Fruit fly (Drosophila melanogaster) whole organism, embryonic: ENCODE results near the gene CG15773.
A peak's percentile ranks its signal among the peaks of the same experiment; 100 is the strongest.

Experiments
- Ada2b ChIP-seq: fragments of 200-800 bp; sonication (Bioruptor generic); IDR thresholded peaks from 2 replicates; pipeline ENCODE4 v1.3.6; 2022; ENCODE audit warnings: missing biosample characterization, missing genetic modification characterization
- Adf1 ChIP-seq: fragments of 200-800 bp; sonication (Bioruptor generic); IDR thresholded peaks from 2 replicates; pipeline ENCODE4 v1.3.6; 2022; ENCODE audit warnings: missing biosample characterization, missing genetic modification characterization
- Atf-2 ChIP-seq: fragments of 200-800 bp; sonication (Bioruptor generic); optimal IDR thresholded peaks from 2 replicates; lab custom pipeline; 2016; ENCODE audit warnings: missing biosample characterization, missing genetic modification characterization
- Atf6 ChIP-seq: fragments of 200-800 bp; sonication (Bioruptor generic); IDR thresholded peaks from 2 replicates; pipeline ENCODE4 v1.3.6; 2022; ENCODE audit warnings: missing biosample characterization, missing genetic modification characterization
- Bdp1 ChIP-seq: fragments of 200-800 bp; sonication (Bioruptor generic); optimal IDR thresholded peaks from 3 replicates; lab custom pipeline; 2016; ENCODE audit warnings: missing biosample characterization, missing genetic modification characterization
- CG13424 ChIP-seq: fragments of 200-800 bp; sonication (Bioruptor generic); optimal IDR thresholded peaks from 2 replicates; lab custom pipeline; 2019; ENCODE audit warnings: missing biosample characterization, mild to moderate bottlenecking, missing genetic modification characterization, moderate library complexity
- CG15269 ChIP-seq: fragments of 200-800 bp; sonication (Bioruptor generic); optimal IDR thresholded peaks from 2 replicates; lab custom pipeline; 2018; ENCODE audit warnings: missing biosample characterization, mild to moderate bottlenecking, missing genetic modification characterization, moderate library complexity
- CG17612 ChIP-seq: fragments of 200-800 bp; sonication (Bioruptor generic); IDR thresholded peaks from 2 replicates; pipeline ENCODE4 v1.3.6; 2022; ENCODE audit warnings: missing biosample characterization, missing genetic modification characterization
- CG2116 ChIP-seq: fragments of 200-800 bp; sonication (Bioruptor generic); optimal IDR thresholded peaks from 3 replicates; lab custom pipeline; 2018; ENCODE audit warnings: missing biosample characterization, mild to moderate bottlenecking, missing genetic modification characterization
- CG3065 ChIP-seq: fragments of 200-800 bp; sonication (Bioruptor generic); optimal IDR thresholded peaks from 2 replicates; lab custom pipeline; 2016; ENCODE audit warnings: missing biosample characterization, missing genetic modification characterization
- CG34422 ChIP-seq: fragments of 200-800 bp; sonication (Bioruptor generic); IDR thresholded peaks from 3 replicates; pipeline ENCODE4 v1.3.6; 2022; ENCODE audit warnings: missing biosample characterization, missing genetic modification characterization
- CG6683 ChIP-seq: fragments of 200-800 bp; sonication (Bioruptor generic); optimal IDR thresholded peaks from 2 replicates; lab custom pipeline; 2017; ENCODE audit warnings: missing biosample characterization, mild to moderate bottlenecking, missing genetic modification characterization, missing genetic modification reagents
- CG7556 ChIP-seq: fragments of 200-800 bp; sonication (Bioruptor generic); optimal IDR thresholded peaks from 2 replicates; lab custom pipeline; 2017; ENCODE audit warnings: missing biosample characterization, mild to moderate bottlenecking, missing genetic modification characterization
- CG9437 ChIP-seq: fragments of 200-800 bp; sonication (Bioruptor generic); optimal IDR thresholded peaks from 2 replicates; lab custom pipeline; 2018; ENCODE audit warnings: missing biosample characterization, mild to moderate bottlenecking, missing genetic modification characterization
- CG9817 ChIP-seq: fragments of 200-800 bp; sonication (Bioruptor generic); optimal IDR thresholded peaks from 2 replicates; lab custom pipeline; 2018; ENCODE audit warnings: missing biosample characterization, mild to moderate bottlenecking, missing genetic modification characterization, moderate library complexity
- Dll ChIP-seq: fragments of 200-800 bp; sonication (Bioruptor generic); IDR thresholded peaks from 4 replicates; pipeline ENCODE4 v1.3.6; 2022; ENCODE audit warnings: missing biosample characterization, missing genetic modification characterization; ENCODE audit not compliant: partially characterized antibody
- Doc2 ChIP-seq: fragments of 200-800 bp; sonication (Bioruptor generic); IDR thresholded peaks from 2 replicates; pipeline ENCODE4 v1.3.6; 2022; ENCODE audit warnings: missing biosample characterization, missing genetic modification characterization
- Fer3 ChIP-seq: fragments of 200-800 bp; sonication (Bioruptor generic); optimal IDR thresholded peaks from 2 replicates; lab custom pipeline; 2018; ENCODE audit warnings: missing biosample characterization, mild to moderate bottlenecking, missing genetic modification characterization, moderate library complexity
- Kr ChIP-seq: fragments of 200-800 bp; sonication (Bioruptor generic); optimal IDR thresholded peaks from 2 replicates; lab custom pipeline; 2017; ENCODE audit warnings: missing biosample characterization, mild to moderate bottlenecking, missing genetic modification characterization
- MBD-R2 ChIP-seq: fragments of 200-800 bp; sonication (Bioruptor generic); IDR thresholded peaks from 2 replicates; pipeline ENCODE4 v1.3.6; 2022; ENCODE audit warnings: missing biosample characterization, missing genetic modification characterization
- Max ChIP-seq: fragments of 200-800 bp; sonication (Bioruptor generic); optimal IDR thresholded peaks from 2 replicates; lab custom pipeline; 2016; ENCODE audit warnings: missing biosample characterization, mild to moderate bottlenecking, missing genetic modification characterization
- Med ChIP-seq: fragments of 200-800 bp; sonication (Bioruptor generic); peaks from one replicate; lab custom pipeline; 2016; ENCODE audit warnings: missing biosample characterization, missing genetic modification characterization, mild to moderate bottlenecking, inconsistent platforms, moderate library complexity
- Nf-YC ChIP-seq: fragments of 200-800 bp; optimal IDR thresholded peaks from 3 replicates; lab custom pipeline; 2019; ENCODE audit warnings: missing biosample characterization, mild to moderate bottlenecking, missing genetic modification characterization, moderate library complexity
- Six4 ChIP-seq: fragments of 200-800 bp; sonication (Bioruptor generic); optimal IDR thresholded peaks from 2 replicates; lab custom pipeline; 2016; ENCODE audit warnings: missing biosample characterization, missing genetic modification characterization
- Sry-β ChIP-seq: fragments of 200-800 bp; sonication (Bioruptor generic); optimal IDR thresholded peaks from 2 replicates; lab custom pipeline; 2018; ENCODE audit warnings: missing biosample characterization, mild to moderate bottlenecking, missing genetic modification characterization, moderate library complexity
- Trl ChIP-seq, 3 experiments: fragments of >200 bp in 2 of 3; fragments of 200-800 bp in 1 of 3; sonication (Bioruptor generic) in 1 of 3; optimal IDR thresholded peaks; 2 replicates in 1 of 3; 3 replicates in 2 of 3; lab custom pipeline; 2016 to 2017; ENCODE audit warnings: missing biosample characterization in 1 of 3, missing genetic modification characterization in 1 of 3
- az2 ChIP-seq: fragments of 200-800 bp; sonication (Bioruptor generic); optimal IDR thresholded peaks from 3 replicates; lab custom pipeline; 2016; ENCODE audit warnings: missing biosample characterization, missing genetic modification characterization
- cad ChIP-seq: fragments of >200 bp; optimal IDR thresholded peaks from 2 replicates; lab custom pipeline; 2017; ENCODE audit warnings: missing biosample characterization, missing genetic modification characterization
- disco-r ChIP-seq: fragments of 200-800 bp; sonication (Bioruptor generic); optimal IDR thresholded peaks from 2 replicates; lab custom pipeline; 2016; ENCODE audit warnings: missing biosample characterization, missing genetic modification characterization
- dm ChIP-seq: fragments of 200-800 bp; sonication (Bioruptor generic); optimal IDR thresholded peaks from 3 replicates; lab custom pipeline; 2016; ENCODE audit warnings: missing biosample characterization, missing genetic modification characterization
- gem ChIP-seq: fragments of 200-800 bp; sonication (Bioruptor generic); optimal IDR thresholded peaks from 2 replicates; lab custom pipeline; 2019; ENCODE audit warnings: missing biosample characterization, mild to moderate bottlenecking, missing genetic modification characterization, moderate library complexity
- gro ChIP-seq: fragments of 200-800 bp; sonication (Bioruptor generic); optimal IDR thresholded peaks from 2 replicates; lab custom pipeline; 2016; ENCODE audit warnings: missing biosample characterization, missing genetic modification characterization
- gt ChIP-seq: fragments of 200-800 bp; sonication (Bioruptor generic); IDR thresholded peaks from 2 replicates; pipeline ENCODE4 v1.3.6; 2022; ENCODE audit warnings: missing biosample characterization, missing genetic modification characterization
- hth ChIP-seq: fragments of >200 bp; optimal IDR thresholded peaks from 2 replicates; lab custom pipeline; 2017; ENCODE audit warnings: inconsistent platforms
- ind ChIP-seq: fragments of 200-800 bp; sonication (Bioruptor generic); optimal IDR thresholded peaks from 3 replicates; lab custom pipeline; 2016; ENCODE audit warnings: missing biosample characterization, missing genetic modification characterization
- jing ChIP-seq: fragments of 200-800 bp; sonication (Bioruptor generic); optimal IDR thresholded peaks from 2 replicates; lab custom pipeline; 2018; ENCODE audit warnings: missing biosample characterization, mild to moderate bottlenecking, missing genetic modification characterization
- lmd ChIP-seq: fragments of 200-800 bp; sonication (Bioruptor generic); IDR thresholded peaks from 2 replicates; pipeline ENCODE4 v1.3.6; 2022; ENCODE audit warnings: missing biosample characterization, missing genetic modification characterization
- mam ChIP-seq: fragments of 200-800 bp; sonication (Bioruptor generic); optimal IDR thresholded peaks from 3 replicates; lab custom pipeline; 2016; ENCODE audit warnings: missing biosample characterization, missing genetic modification characterization
- pan ChIP-seq, 4 experiments: fragments of >200 bp in 3 of 4; fragments of 200-800 bp in 1 of 4; sonication (Bioruptor generic) in 1 of 4; optimal IDR thresholded peaks in 3 of 4; IDR thresholded peaks in 1 of 4; 2 replicates each; pipeline versions ENCODE4 v1.3.6 to Lab custom; 2017 to 2022; ENCODE audit warnings: missing biosample characterization in 2 of 4, missing genetic modification characterization in 2 of 4, mixed read lengths in 1 of 4
- scrt ChIP-seq: fragments of 200-800 bp; sonication (Bioruptor generic); optimal IDR thresholded peaks from 2 replicates; lab custom pipeline; 2018; ENCODE audit warnings: missing biosample characterization, mild to moderate bottlenecking, missing genetic modification characterization, moderate library complexity
- unpg ChIP-seq: fragments of 200-800 bp; sonication (Bioruptor generic); optimal IDR thresholded peaks from 3 replicates; lab custom pipeline; 2018; ENCODE audit warnings: missing biosample characterization, mild to moderate bottlenecking, missing genetic modification characterization, moderate library complexity
- yki ChIP-seq: fragments of >200 bp; optimal IDR thresholded peaks from 3 replicates; lab custom pipeline; 2018
- z ChIP-seq: fragments of 200-800 bp; sonication (Bioruptor generic); IDR thresholded peaks from 3 replicates; pipeline ENCODE4 v1.3.6; 2022; ENCODE audit warnings: missing biosample characterization, missing genetic modification characterization
- zen ChIP-seq: fragments of 200-800 bp; sonication (Bioruptor generic); optimal IDR thresholded peaks from 3 replicates; lab custom pipeline; 2018; ENCODE audit warnings: missing biosample characterization, mild to moderate bottlenecking, missing genetic modification characterization, moderate library complexity
- zfh2 ChIP-seq: fragments of 200-800 bp; sonication (Bioruptor generic); optimal IDR thresholded peaks from 2 replicates; lab custom pipeline; 2016; ENCODE audit warnings: missing biosample characterization, missing genetic modification characterization

CG15773 gene

DNA sequence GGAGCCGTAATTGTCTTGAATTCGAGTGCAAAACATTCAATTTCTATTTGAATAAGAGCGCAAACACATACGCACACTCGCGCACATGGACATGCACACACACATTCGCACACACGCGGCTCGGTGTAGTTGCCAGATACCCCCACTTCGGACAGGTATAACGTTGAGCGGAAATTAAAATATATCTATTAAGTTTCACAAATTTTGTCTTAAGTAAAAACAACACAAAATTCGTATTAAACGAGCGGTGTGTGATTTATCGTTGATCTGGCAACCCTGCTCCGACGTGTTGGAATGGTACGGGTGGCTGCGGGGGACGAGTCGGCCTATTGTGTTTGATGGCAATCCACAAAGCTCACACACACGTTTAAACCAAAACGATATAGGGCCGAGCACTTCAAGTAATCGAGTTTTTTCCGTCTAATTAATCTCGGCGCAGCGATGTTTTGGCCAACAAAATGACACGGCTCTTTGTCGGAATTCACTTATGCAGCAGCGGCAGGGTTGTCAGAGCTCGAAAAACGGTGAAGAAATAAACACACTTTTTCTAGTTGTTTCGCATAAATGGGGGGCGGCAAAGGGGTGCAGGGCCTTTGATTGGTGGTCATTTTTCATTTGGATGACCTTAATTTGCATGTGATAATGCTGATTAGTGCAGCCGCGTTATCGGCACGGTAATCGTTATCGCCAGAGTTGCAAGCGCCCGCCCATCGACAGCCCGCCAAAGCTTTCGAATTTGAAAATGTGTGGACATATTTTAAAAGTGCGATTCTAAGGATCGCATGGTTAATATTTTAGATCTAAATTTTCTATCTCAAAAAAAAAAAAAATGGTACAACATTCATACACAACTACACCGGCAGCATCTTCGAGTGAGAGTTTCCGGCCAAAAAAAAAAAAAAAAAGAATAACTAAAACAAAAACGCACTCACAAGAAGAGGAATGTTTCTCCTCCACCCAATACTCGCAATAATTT lies 13.6 kb downstream of the CG15773 start (continued):
- peak; percentile 95 for TF ChIP-seq Med (GFP tag; lab: Kevin White, UChicago)
- peak; percentile 71 for TF ChIP-seq Atf6 (GFP tag; lab: Robert Waterston, UW)
- TF ChIP-seq MBD-R2: no peak; the same call in 1 of the 2 replicates
- peak; percentile 68 for TF ChIP-seq mam (GFP tag; lab: Kevin White, UChicago)
- peak; percentile 58 for TF ChIP-seq scrt (GFP tag; lab: Kevin White, UChicago)
- TF ChIP-seq CG3065 (GFP tag; lab: Kevin White, UChicago): no peak
- no peak for TF ChIP-seq Kr (GFP tag; lab: Kevin White, UChicago)
- TF ChIP-seq Trl (optimal IDR thresholded peaks at IDR 0.05; lab: Kevin White, UChicago): no peak
- TF ChIP-seq Trl (GFP tag; optimal IDR thresholded peaks at IDR 0.05; lab: Kevin White, UChicago): peak; percentile 25
- TF ChIP-seq gem (tag; lab: Kevin White, UChicago): peak; percentile 83
- TF ChIP-seq dm: peak; percentile 19
- peak; percentile 40 for TF ChIP-seq jing
- TF ChIP-seq yki (lab: Kevin White, UChicago): no peak
- no peak; the same call in 1 of the 2 replicates for TF ChIP-seq Adf1 (GFP tag; lab: Robert Waterston, UW)
- TF ChIP-seq CG6683 (GFP tag; lab: Kevin White, UChicago): peak; percentile 48
- peak; percentile 9 for TF ChIP-seq CG9437 (GFP tag; lab: Kevin White, UChicago)
- TF ChIP-seq CG9817 (tag; lab: Kevin White, UChicago): peak; percentile 80
- TF ChIP-seq Fer3: peak; percentile 73
- TF ChIP-seq zen (tag; lab: Kevin White, UChicago): peak; percentile 35
- TF ChIP-seq Bdp1 (GFP tag; lab: Kevin White, UChicago): peak; percentile 47
- TF ChIP-seq unpg: peak; percentile 84
- TF ChIP-seq lmd (GFP tag; lab: Robert Waterston, UW): peak; percentile 72
- no peak for TF ChIP-seq cad (GFP tag; lab: Kevin White, UChicago)
- no peak for TF ChIP-seq Doc2 (GFP tag; lab: Robert Waterston, UW)
- TF ChIP-seq, all 482 proteins: peak for 361

DNA sequence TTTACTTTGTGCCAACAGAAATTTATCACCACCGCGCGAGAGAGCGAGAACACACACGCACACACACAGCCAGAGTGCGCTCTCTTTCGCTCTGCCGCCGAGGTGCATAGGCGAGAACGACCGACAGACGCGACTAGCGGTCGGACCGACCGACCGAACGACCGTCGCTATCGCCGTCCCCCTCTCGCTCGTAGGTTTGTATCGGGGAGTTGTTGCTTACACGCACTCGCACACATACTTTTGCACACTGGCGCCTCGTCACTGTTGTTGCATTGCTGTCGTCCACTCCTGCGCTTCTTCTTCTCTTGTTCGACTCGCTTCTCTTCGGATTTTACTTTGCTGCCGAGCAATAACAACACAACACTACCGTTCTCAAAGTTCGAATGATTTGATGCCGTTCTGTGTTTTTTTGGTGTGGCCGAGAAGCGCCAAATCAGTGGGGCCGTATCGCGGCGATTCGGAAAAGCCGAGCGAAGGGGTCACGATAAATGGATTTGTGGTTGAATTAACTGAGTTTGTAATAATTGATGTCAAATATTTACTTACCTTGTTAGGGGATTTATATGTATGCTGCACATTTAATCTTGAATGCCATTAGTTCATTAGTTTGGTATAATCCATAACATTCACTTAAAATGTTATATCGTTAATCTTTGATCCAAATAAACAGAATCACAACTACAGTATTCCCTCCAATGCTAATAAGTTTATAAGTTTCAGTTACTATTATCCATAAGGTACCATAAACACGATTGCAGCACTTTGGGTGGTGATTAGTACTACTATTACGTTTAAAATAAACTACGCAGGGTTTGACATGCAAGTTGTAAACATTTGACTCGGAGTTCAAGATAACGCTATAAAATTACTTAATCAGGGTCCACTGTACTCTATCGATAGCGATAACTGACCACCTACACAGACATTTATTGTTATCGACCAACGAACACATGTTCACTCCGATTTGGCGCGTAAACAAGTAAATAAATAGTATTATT lies 14.6 kb downstream of the CG15773 start, which contains the start of the genes IntS6 and Rtel1:
Gene IntS6, minus strand, starts transcription at position 391 of the 998 bp plus-strand sequence.
Gene Rtel1, plus strand, starts transcription at position 884 of the 998 bp plus-strand sequence.
- peak; percentile 91 for TF ChIP-seq CG13424
- peak; percentile 40 for TF ChIP-seq Sry-β
- TF ChIP-seq CG7556 (GFP tag; lab: Kevin White, UChicago): peak; percentile 86
- no peak for TF ChIP-seq hth (lab: Kevin White, UChicago)
- peak; percentile 79 for TF ChIP-seq Nf-YC (tag; lab: Kevin White, UChicago)
- peak; percentile 87 for TF ChIP-seq Max (GFP tag; lab: Kevin White, UChicago)
- peak; percentile 89 for TF ChIP-seq disco-r (GFP tag; lab: Kevin White, UChicago)
- TF ChIP-seq CG17612: peak; percentile 80
- peak; percentile 83 for TF ChIP-seq CG34422
- TF ChIP-seq Ada2b: peak; percentile 89
- peak; percentile 95 for TF ChIP-seq zfh2 (GFP tag; lab: Kevin White, UChicago)
- peak; percentile 85 for TF ChIP-seq Atf-2 (GFP tag; lab: Kevin White, UChicago)
- TF ChIP-seq gro: peak; percentile 91
- TF ChIP-seq gt (GFP tag; lab: Robert Waterston, UW): peak; percentile 61; the same call in 1 of the 2 replicates
- TF ChIP-seq CG2116 (GFP tag; lab: Kevin White, UChicago): peak; percentile 52
- TF ChIP-seq ind: peak; percentile 95
- peak; percentile 80 for TF ChIP-seq Six4
- no peak for TF ChIP-seq pan (optimal IDR thresholded peaks at IDR 0.05; lab: Kevin White, UChicago)
- peak in 1 of 2 experiments; percentile 89 for TF ChIP-seq pan (GFP tag; optimal IDR thresholded peaks at IDR 0.05 in 1 of 2, IDR thresholded peaks at IDR 0.05 in 1 of 2)
- peak; percentile 93 for TF ChIP-seq CG15269
- 0 out of 3 replicates have a peak, but pooled peaks have one; percentile 11 for TF ChIP-seq z (GFP tag; lab: Robert Waterston, UW)
- TF ChIP-seq az2 (GFP tag; lab: Kevin White, UChicago): peak; percentile 87
- 0 out of 4 replicates have a peak, but pooled peaks have one; percentile 24 for TF ChIP-seq Dll (GFP tag; lab: Robert Waterston, UW)
